Fruit fly (Drosophila melanogaster): ENCODE results near the gene CG13048.

DNA sequence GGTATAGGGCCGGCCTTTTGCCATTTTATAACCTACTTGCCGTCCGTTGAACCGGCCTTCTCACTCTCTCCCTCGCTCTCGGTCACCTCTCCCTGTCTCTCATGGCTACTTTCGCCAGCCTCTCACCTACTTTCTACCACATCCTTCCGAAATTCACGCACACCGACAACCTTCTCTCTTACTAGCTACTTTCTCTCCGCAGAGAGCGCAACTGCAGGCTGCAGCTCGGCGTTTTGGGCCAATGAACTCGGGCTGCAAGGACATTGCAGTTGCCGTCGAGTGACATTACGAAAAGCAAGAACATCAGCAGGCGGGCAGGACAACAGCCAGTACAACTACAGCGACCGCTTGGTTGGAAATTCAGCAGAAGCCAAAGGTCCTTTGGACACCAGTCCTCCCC, 42.4 kb downstream of the CG13048 start:
- no peak for TF ChIP-seq CG12605 (GFP tag; IDR thresholded peaks at IDR 0.05)
- TF ChIP-seq EcR (GFP tag; optimal IDR thresholded peaks at IDR 0.05) = peak; percentile 79
- no peak for TF ChIP-seq Ets98B (GFP tag; IDR thresholded peaks at IDR 0.05)
- TF ChIP-seq CG15710 (tag; optimal IDR thresholded peaks at IDR 0.05) = no peak
- TF ChIP-seq CG10348 (GFP tag; IDR thresholded peaks at IDR 0.05) = no peak
- no peak for TF ChIP-seq D1 (tag; optimal IDR thresholded peaks at IDR 0.05)
- no peak for TF ChIP-seq Pif1B (GFP tag; optimal IDR thresholded peaks at IDR 0.05)
